Worm (Caenorhabditis elegans): ENCODE data around the gene zchc-1A.

The zchc-1A gene

ce11 chrX:5150389-5150788, 23.8 kb upstream of the zchc-1A start, which contains the start of gene dpy-8:
TSS of gene dpy-8 (minus strand) at chrX:5150476.
- TF ChIP-seq ceh-58 (GFP tag; IDR thresholded peaks at IDR 0.05) (no peak), lag-1 (GFP tag; IDR thresholded peaks at IDR 0.05) (no peak), hmg-1.2 (GFP tag; IDR thresholded peaks at IDR 0.05) (no peak), hlh-26 (GFP tag; conservative IDR thresholded peaks at IDR 0.05) (no peak)

DNA sequence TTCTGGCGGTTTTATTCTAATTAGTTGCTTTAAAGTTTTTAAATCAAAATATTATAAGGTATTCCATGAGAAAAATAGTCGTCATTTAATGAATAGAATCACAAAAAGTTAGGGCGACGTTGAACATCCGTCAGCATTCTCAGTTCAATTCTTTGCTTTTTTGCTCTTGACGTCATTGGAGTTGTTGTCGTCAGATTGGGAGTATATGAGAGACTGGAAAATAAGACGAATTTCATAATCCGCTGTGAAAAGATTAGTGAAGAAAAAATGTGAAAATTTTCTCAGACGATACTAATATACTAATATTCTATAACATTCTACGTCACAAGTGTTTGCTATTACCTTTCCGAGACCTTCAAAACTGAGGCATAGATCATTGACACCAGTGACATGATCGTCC, 22.8 kb upstream of the zchc-1A start:
- TF ChIP-seq ccch-3 (GFP tag; optimal IDR thresholded peaks at IDR 0.05), result no peak
- no peak for TF ChIP-seq ama-1 (optimal IDR thresholded peaks at IDR 0.05)
- TF ChIP-seq ama-1 (GFP tag; optimal IDR thresholded peaks at IDR 0.05), result no peak
- no peak for TF ChIP-seq gei-17 (GFP tag; optimal IDR thresholded peaks at IDR 0.05)

- TF ChIP-seq repo-1 (tag; optimal IDR thresholded peaks at IDR 0.05), result no peak
- TF ChIP-seq F39B2.1 (GFP tag; IDR thresholded peaks at IDR 0.05), result no peak
- TF ChIP-seq attf-3 (GFP tag; conservative IDR thresholded peaks at IDR 0.05), result no peak
- no peak for TF ChIP-seq snpc-1.3 (tag; optimal IDR thresholded peaks at IDR 0.05; ENCODE audit: insufficient read depth)
- TF ChIP-seq hlh-26 (GFP tag; conservative IDR thresholded peaks at IDR 0.05), result no peak
- no peak for TF ChIP-seq rcor-1 (GFP tag; IDR thresholded peaks at IDR 0.05)
- no peak for TF ChIP-seq nhr-27 (tag; optimal IDR thresholded peaks at IDR 0.05)
- TF ChIP-seq K11D2.4 (GFP tag; IDR thresholded peaks at IDR 0.05), result no peak
- no peak for TF ChIP-seq F57A8.1 (GFP tag; optimal IDR thresholded peaks at IDR 0.05)
- no peak for TF ChIP-seq nhr-90 (tag; optimal IDR thresholded peaks at IDR 0.05)
- TF ChIP-seq attf-6 (GFP tag; IDR thresholded peaks at IDR 0.05), result no peak
- no peak for TF ChIP-seq Y79H2A.3 (GFP tag; conservative IDR thresholded peaks at IDR 0.05)
- no peak for TF ChIP-seq dpff-1 (tag; optimal IDR thresholded peaks at IDR 0.05)
Observed at ce11 chrX:5151866-5152265, 22.3 kb upstream of the zchc-1A start.

- TF ChIP-seq him-1 (tag; optimal IDR thresholded peaks at IDR 0.05) (no peak), ZK185.1 (tag; optimal IDR thresholded peaks at IDR 0.05; ENCODE audit: poor library complexity, severe bottlenecking) (no peak), nfyb-1 (GFP tag; IDR thresholded peaks at IDR 0.05) (no peak), ceh-100 (GFP tag; IDR thresholded peaks at IDR 0.05) (no peak), ama-1 (optimal IDR thresholded peaks at IDR 0.05) (no peak), ama-1 (GFP tag; optimal IDR thresholded peaks at IDR 0.05) (no peak), gei-17 (GFP tag; optimal IDR thresholded peaks at IDR 0.05) (no peak), pha-4 (tag; optimal IDR thresholded peaks at IDR 0.05) (no peak), lsl-1 (GFP tag; optimal IDR thresholded peaks at IDR 0.05) (no peak), madf-8 (GFP tag; conservative IDR thresholded peaks at IDR 0.05) (no peak), snpc-3.4 (tag; optimal IDR thresholded peaks at IDR 0.05) (no peak), snpc-1.3 (tag; optimal IDR thresholded peaks at IDR 0.05; ENCODE audit: insufficient read depth) (no peak), B0035.1 (tag; optimal IDR thresholded peaks at IDR 0.05) (no peak), F52B5.7 (tag; optimal IDR thresholded peaks at IDR 0.05) (no peak), K11D2.4 (GFP tag; IDR thresholded peaks at IDR 0.05) (no peak), let-607 (tag; optimal IDR thresholded peaks at IDR 0.05) (no peak), tbp1 (GFP tag; optimal IDR thresholded peaks at IDR 0.05) (no peak), mel-28 (tag; optimal IDR thresholded peaks at IDR 0.05; ENCODE audit: borderline replicate concordance) (no peak), egrh-3 (GFP tag; IDR thresholded peaks at IDR 0.05) (no peak), F23B12.7 (tag; optimal IDR thresholded peaks at IDR 0.05; ENCODE audit: insufficient read depth) (no peak), B0336.3 (GFP tag; IDR thresholded peaks at IDR 0.05) (no peak)
Observed at ce11 chrX:5152931-5153330, 21.2 kb upstream of the zchc-1A start.

All from whole organism, young adult.